Worm (Caenorhabditis elegans) whole organism, late embryonic: ENCODE results near the gene gba-1.
"Not testable (repeated sequence)": the region's sequence is repeated elsewhere in the genome, so short reads cannot be mapped to it uniquely, and the experiment has no call there.

Experiments
- C08G9.2 ChIP-seq: sonication (generic microtip); optimal IDR thresholded peaks from 2 replicates; lab custom pipeline; 2016; ENCODE audit warnings: mild to moderate bottlenecking, missing genetic modification characterization, moderate library complexity, missing compliant biosample characterization
- C38D4.7 ChIP-seq: fragments of 200-800 bp; sonication (Bioruptor generic); optimal IDR thresholded peaks from 2 replicates; lab custom pipeline; 2018; ENCODE audit warnings: mild to moderate bottlenecking, missing genetic modification characterization, moderate library complexity, missing compliant biosample characterization
- F13H6.1 ChIP-seq: sonication (generic microtip); optimal IDR thresholded peaks from 2 replicates; lab custom pipeline; 2016; ENCODE audit warnings: missing genetic modification characterization, missing compliant biosample characterization
- K02D7.2 ChIP-seq: sonication (generic microtip); optimal IDR thresholded peaks from 2 replicates; lab custom pipeline; 2017; ENCODE audit warnings: mild to moderate bottlenecking, missing genetic modification characterization, missing compliant biosample characterization
- ama-1 ChIP-seq: fragments of 150-350 bp; optimal IDR thresholded peaks from 2 replicates; lab custom pipeline; 2014
- ceh-14 ChIP-seq: sonication (generic microtip); optimal IDR thresholded peaks from 2 replicates; lab custom pipeline; 2016; ENCODE audit warnings: missing genotype, missing genetic modification characterization, missing compliant biosample characterization
- ceh-30 ChIP-seq: fragments of 150-350 bp; optimal IDR thresholded peaks from 2 replicates; lab custom pipeline; 2014; ENCODE audit warnings: missing biosample characterization, missing genetic modification characterization
- ceh-31 ChIP-seq: sonication (generic microtip); optimal IDR thresholded peaks from 2 replicates; lab custom pipeline; 2016; ENCODE audit warnings: missing genetic modification characterization, missing compliant biosample characterization
- ceh-45 ChIP-seq: fragments of 200-800 bp; sonication (Bioruptor generic); IDR thresholded peaks from 2 replicates; pipeline ENCODE4 v1.3.6; 2022; ENCODE audit warnings: missing genetic modification reagents, missing genetic modification characterization, missing compliant biosample characterization
- ceh-9 ChIP-seq: sonication (generic microtip); optimal IDR thresholded peaks from 2 replicates; lab custom pipeline; 2016; ENCODE audit warnings: mild to moderate bottlenecking, missing genetic modification characterization, inconsistent platforms, missing compliant biosample characterization
- dmd-4 ChIP-seq: sonication (generic microtip); optimal IDR thresholded peaks from 2 replicates; lab custom pipeline; 2016; ENCODE audit warnings: borderline replicate concordance, missing genetic modification characterization, missing compliant biosample characterization
- dve-1 ChIP-seq: sonication (generic microtip); optimal IDR thresholded peaks from 2 replicates; lab custom pipeline; 2017; ENCODE audit warnings: antibody characterized with exemption, mild to moderate bottlenecking, missing genetic modification characterization, missing compliant biosample characterization
- elt-2 ChIP-seq: sonication (generic microtip); optimal IDR thresholded peaks from 2 replicates; lab custom pipeline; 2016; ENCODE audit warnings: missing genetic modification reagents, missing genetic modification characterization, missing compliant biosample characterization
- elt-4 ChIP-seq: sonication (generic microtip); optimal IDR thresholded peaks from 2 replicates; lab custom pipeline; 2016; ENCODE audit warnings: missing genetic modification characterization, missing compliant biosample characterization
- eyg-1 ChIP-seq: sonication (generic microtip); optimal IDR thresholded peaks from 2 replicates; lab custom pipeline; 2016; ENCODE audit warnings: missing genotype, missing genetic modification characterization, missing compliant biosample characterization
- gmeb-2 ChIP-seq: sonication (generic microtip); optimal IDR thresholded peaks from 2 replicates; lab custom pipeline; 2016; ENCODE audit warnings: missing genetic modification characterization, inconsistent platforms, missing compliant biosample characterization
- hlh-30 ChIP-seq: sonication (generic microtip); optimal IDR thresholded peaks from 2 replicates; lab custom pipeline; 2017; ENCODE audit warnings: antibody characterized with exemption, missing genetic modification characterization, missing compliant biosample characterization; ENCODE audit not compliant: insufficient read depth
- nfya-1 ChIP-seq: sonication (generic microtip); optimal IDR thresholded peaks from 2 replicates; lab custom pipeline; 2017; ENCODE audit warnings: missing genetic modification characterization, mild to moderate bottlenecking, missing compliant biosample characterization, antibody characterized with exemption, moderate library complexity
- nhr-232 ChIP-seq: sonication (generic microtip); optimal IDR thresholded peaks from 2 replicates; lab custom pipeline; 2016; ENCODE audit warnings: missing genetic modification characterization, missing compliant biosample characterization
- npax-4 ChIP-seq: sonication (generic microtip); optimal IDR thresholded peaks from 2 replicates; lab custom pipeline; 2016; ENCODE audit warnings: missing genetic modification characterization, missing compliant biosample characterization
- pat-9 ChIP-seq: fragments of 200-800 bp; sonication (Bioruptor generic); optimal IDR thresholded peaks from 2 replicates; lab custom pipeline; 2018; ENCODE audit warnings: mild to moderate bottlenecking, missing genetic modification characterization, moderate library complexity, missing compliant biosample characterization
- pax-1 ChIP-seq: fragments of 150-350 bp; optimal IDR thresholded peaks from 2 replicates; lab custom pipeline; 2014; ENCODE audit warnings: missing biosample characterization, missing genetic modification characterization
- pha-2 ChIP-seq: sonication (generic microtip); optimal IDR thresholded peaks from 2 replicates; lab custom pipeline; 2017; ENCODE audit warnings: mild to moderate bottlenecking, missing genetic modification characterization, missing compliant biosample characterization
- pha-4 ChIP-seq: fragments of 150-350 bp; optimal IDR thresholded peaks from 2 replicates; lab custom pipeline; 2018; ENCODE audit warnings: missing biosample characterization, missing genetic modification reagents, missing genetic modification characterization
- pqm-1 ChIP-seq: sonication (generic microtip); optimal IDR thresholded peaks from 2 replicates; lab custom pipeline; 2016; ENCODE audit warnings: missing genetic modification characterization, missing compliant biosample characterization
- pros-1 ChIP-seq: fragments of 150-350 bp; optimal IDR thresholded peaks from 2 replicates; lab custom pipeline; 2014; ENCODE audit warnings: missing biosample characterization, missing genetic modification reagents, missing genetic modification characterization
- ref-2 ChIP-seq: sonication (generic microtip); optimal IDR thresholded peaks from 2 replicates; lab custom pipeline; 2016; ENCODE audit warnings: missing genetic modification characterization, missing compliant biosample characterization
- sox-2 ChIP-seq: fragments of 200-800 bp; sonication (Bioruptor generic); IDR thresholded peaks from 2 replicates; pipeline ENCODE4 v1.3.6; 2022; ENCODE audit warnings: missing genetic modification reagents, missing genetic modification characterization, missing compliant biosample characterization
- tbx-2 ChIP-seq: sonication (generic microtip); optimal IDR thresholded peaks from 2 replicates; lab custom pipeline; 2016; ENCODE audit warnings: missing genetic modification characterization, missing compliant biosample characterization
- tbx-7 ChIP-seq: sonication (generic microtip); optimal IDR thresholded peaks from 2 replicates; lab custom pipeline; 2016; ENCODE audit warnings: missing genotype, missing genetic modification characterization, missing compliant biosample characterization
- unc-42 ChIP-seq: sonication (generic microtip); optimal IDR thresholded peaks from 2 replicates; lab custom pipeline; 2016; ENCODE audit warnings: missing genotype, missing genetic modification characterization, missing compliant biosample characterization
- unc-55 ChIP-seq: sonication (generic microtip); optimal IDR thresholded peaks from 2 replicates; lab custom pipeline; 2017; ENCODE audit warnings: missing biosample characterization, missing genetic modification reagents, missing genetic modification characterization
- unc-86 ChIP-seq: sonication (generic microtip); optimal IDR thresholded peaks from 2 replicates; lab custom pipeline; 2016; ENCODE audit warnings: missing genetic modification characterization, missing compliant biosample characterization

Gene gba-1

ce11 chrII:2146900-2147375 is 29.6 kb upstream of the gba-1 start, which contains the start of gene C40A11.2:
C40A11.2 (plus strand) TSS chrII:2146950.
- no peak for TF ChIP-seq dmd-4 (tag; lab: Kevin White, UChicago)
- TF ChIP-seq, all 69 proteins: peak for 0

ce11 chrII:2150485-2150985 is 26.0 kb upstream of the gba-1 start, which contains the start of the genes C40A11.7 and C40A11.8:
C40A11.7 (minus strand) TSS chrII:2150585.
C40A11.8 (minus strand) TSS chrII:2150935.
- TF ChIP-seq dve-1 (tag; lab: Kevin White, UChicago) (no peak), nhr-232 (tag; lab: Kevin White, UChicago) (no peak), tbx-2 (tag; lab: Kevin White, UChicago) (no peak), ama-1 (lab: Kevin White, UChicago) (no peak), C08G9.2 (tag; lab: Kevin White, UChicago) (no peak), sox-2 (GFP tag; lab: Robert Waterston, UW) (no peak), ceh-14 (tag; lab: Kevin White, UChicago) (no peak), pqm-1 (tag; lab: Kevin White, UChicago) (no peak), npax-4 (no peak), elt-2 (tag; lab: Kevin White, UChicago) (no peak), unc-55 (GFP tag; lab: Kevin White, UChicago) (no peak), gmeb-2 (tag; lab: Kevin White, UChicago) (no peak), eyg-1 (no peak), ceh-31 (tag; lab: Kevin White, UChicago) (no peak), unc-42 (no peak), unc-86 (tag; lab: Kevin White, UChicago) (no peak), pax-1 (tag; lab: Kevin White, UChicago) (no peak), ceh-45 (GFP tag; lab: Robert Waterston, UW) (no peak)

ce11 chrII:2152455-2152854 is 24.1 kb upstream of the gba-1 start:
- TF ChIP-seq pha-2 (tag; lab: Kevin White, UChicago): no peak
- TF ChIP-seq nfya-1: no peak
- no peak for TF ChIP-seq ref-2
- TF ChIP-seq K02D7.2 (tag; lab: Kevin White, UChicago): no peak
- TF ChIP-seq ceh-9 (tag; lab: Kevin White, UChicago): no peak
- no peak for TF ChIP-seq C38D4.7 (GFP tag; lab: Kevin White, UChicago)
- TF ChIP-seq ceh-30 (tag; lab: Kevin White, UChicago): no peak
- no peak for TF ChIP-seq hlh-30 (tag; lab: Kevin White, UChicago)
- no peak for TF ChIP-seq pros-1 (tag; lab: Kevin White, UChicago)
- TF ChIP-seq unc-55 (GFP tag; lab: Kevin White, UChicago): no peak
- no peak for TF ChIP-seq dve-1 (tag; lab: Kevin White, UChicago)
- TF ChIP-seq pax-1 (tag; lab: Kevin White, UChicago): no peak
- no peak for TF ChIP-seq tbx-7 (tag; lab: Kevin White, UChicago)
- no peak for TF ChIP-seq ceh-31 (tag; lab: Kevin White, UChicago)
- TF ChIP-seq pat-9 (tag; lab: Kevin White, UChicago): no peak

- not testable (repeated sequence) for TF ChIP-seq elt-4 (tag; lab: Kevin White, UChicago); sox-2 (GFP tag; lab: Robert Waterston, UW); pros-1 (tag; lab: Kevin White, UChicago)
Measured at ce11 chrII:2153708-2154107, 22.8 kb upstream of the gba-1 start, which contains the start of gene math-18. math-18 (plus strand) TSS chrII:2154008.

- TF ChIP-seq F13H6.1 (tag; lab: Kevin White, UChicago); eyg-1; pha-4: not testable (repeated sequence)
Measured at ce11 chrII:2163370-2163882, 13.1 kb upstream of the gba-1 start, which contains the start of gene C33C12.11. C33C12.11 (minus strand) TSS chrII:2163832.
